Fruit fly (Drosophila melanogaster) whole organism, embryonic: ENCODE measurements around the gene Rbp1-like.

Experiments
- Ada2b ChIP-seq: fragments of 200-800 bp; sonication (Bioruptor generic); IDR thresholded peaks from 2 replicates; pipeline ENCODE4 v1.3.6; 2022; ENCODE audit warnings: missing biosample characterization, missing genetic modification characterization
- Atf3 ChIP-seq: fragments of 200-800 bp; sonication (Bioruptor generic); optimal IDR thresholded peaks from 3 replicates; lab custom pipeline; 2016; ENCODE audit warnings: missing biosample characterization, missing genetic modification characterization
- Bteb2 ChIP-seq: fragments of 200-800 bp; sonication (Bioruptor generic); optimal IDR thresholded peaks from 2 replicates; lab custom pipeline; 2016; ENCODE audit warnings: missing biosample characterization, missing genetic modification characterization
- CG10565 ChIP-seq: fragments of 200-800 bp; sonication (Bioruptor generic); optimal IDR thresholded peaks from 3 replicates; lab custom pipeline; 2016; ENCODE audit warnings: missing biosample characterization, mild to moderate bottlenecking, missing genetic modification characterization
- CG10979 ChIP-seq: fragments of 200-800 bp; sonication (Bioruptor generic); optimal IDR thresholded peaks from 2 replicates; lab custom pipeline; 2018; ENCODE audit warnings: missing biosample characterization, mild to moderate bottlenecking, missing genetic modification characterization, moderate library complexity
- CG11398 ChIP-seq: fragments of 200-800 bp; sonication (Bioruptor generic); optimal IDR thresholded peaks from 2 replicates; lab custom pipeline; 2016; ENCODE audit warnings: missing biosample characterization, missing genetic modification characterization
- CG12299 ChIP-seq: fragments of 200-800 bp; sonication (Bioruptor generic); optimal IDR thresholded peaks from 2 replicates; lab custom pipeline; 2018; ENCODE audit warnings: missing biosample characterization, mild to moderate bottlenecking, missing genetic modification characterization
- CG15073 ChIP-seq: fragments of 200-800 bp; sonication (Bioruptor generic); optimal IDR thresholded peaks from 2 replicates; lab custom pipeline; 2016; ENCODE audit warnings: missing biosample characterization, missing genetic modification characterization
- CG2120 ChIP-seq: fragments of 200-800 bp; sonication (Bioruptor generic); optimal IDR thresholded peaks from 3 replicates; lab custom pipeline; 2016; ENCODE audit warnings: missing biosample characterization, missing genetic modification characterization
- CG2678 ChIP-seq: fragments of 200-800 bp; sonication (Bioruptor generic); optimal IDR thresholded peaks from 3 replicates; lab custom pipeline; 2019; ENCODE audit warnings: missing biosample characterization, mild to moderate bottlenecking, missing genetic modification characterization, moderate library complexity
- CG2712 ChIP-seq: fragments of 200-800 bp; optimal IDR thresholded peaks from 3 replicates; lab custom pipeline; 2019; ENCODE audit warnings: missing biosample characterization, mild to moderate bottlenecking, missing genetic modification characterization, moderate library complexity
- CG31388 ChIP-seq: fragments of 200-800 bp; sonication (Bioruptor generic); optimal IDR thresholded peaks from 2 replicates; lab custom pipeline; 2016; ENCODE audit warnings: missing biosample characterization, missing genetic modification characterization
- CG32532 ChIP-seq: fragments of 200-800 bp; sonication (Bioruptor generic); IDR thresholded peaks from 2 replicates; pipeline ENCODE4 v1.3.6; 2022; ENCODE audit warnings: missing biosample characterization, missing genetic modification characterization
- CG34376 ChIP-seq: fragments of 200-800 bp; sonication (Bioruptor generic); optimal IDR thresholded peaks from 2 replicates; lab custom pipeline; 2018; ENCODE audit warnings: missing biosample characterization, mild to moderate bottlenecking, missing genetic modification characterization
- CG3838 ChIP-seq: fragments of 200-800 bp; sonication (Bioruptor generic); optimal IDR thresholded peaks from 3 replicates; lab custom pipeline; 2016; ENCODE audit warnings: missing biosample characterization, missing genetic modification characterization
- CG4707 ChIP-seq: fragments of 200-800 bp; sonication (Bioruptor generic); optimal IDR thresholded peaks from 2 replicates; lab custom pipeline; 2018; ENCODE audit warnings: missing biosample characterization, mild to moderate bottlenecking, missing genetic modification characterization, moderate library complexity
- CG5953 ChIP-seq: fragments of 200-800 bp; sonication (Bioruptor generic); IDR thresholded peaks from 2 replicates; pipeline ENCODE4 v1.3.6; 2022; ENCODE audit warnings: missing biosample characterization, missing genetic modification characterization
- CG6654 ChIP-seq: fragments of 200-800 bp; sonication (Bioruptor generic); optimal IDR thresholded peaks from 2 replicates; lab custom pipeline; 2017; ENCODE audit warnings: missing biosample characterization, mild to moderate bottlenecking, missing genetic modification characterization
- CG7786 ChIP-seq: fragments of 200-800 bp; sonication (Bioruptor generic); optimal IDR thresholded peaks from 2 replicates; lab custom pipeline; 2016; ENCODE audit warnings: missing biosample characterization, missing genetic modification characterization
- CG8290 ChIP-seq, 3 experiments: fragments of 200-800 bp; sonication (Bioruptor generic); optimal IDR thresholded peaks; 2 replicates each; lab custom pipeline; 2016 to 2019; ENCODE audit warnings: missing biosample characterization in 3 of 3, missing genetic modification characterization in 3 of 3, mild to moderate bottlenecking in 2 of 3, moderate library complexity in 1 of 3
- CG9817 ChIP-seq: fragments of 200-800 bp; sonication (Bioruptor generic); optimal IDR thresholded peaks from 2 replicates; lab custom pipeline; 2018; ENCODE audit warnings: missing biosample characterization, mild to moderate bottlenecking, missing genetic modification characterization, moderate library complexity
- D ChIP-seq, 2 experiments: fragments of 200-800 bp in 1 of 2; fragments of >200 bp in 1 of 2; sonication (Bioruptor generic) in 1 of 2; optimal IDR thresholded peaks; 2 replicates in 1 of 2; 3 replicates in 1 of 2; lab custom pipeline; 2017; ENCODE audit warnings: mild to moderate bottlenecking in 1 of 2, missing biosample characterization in 1 of 2, missing genetic modification characterization in 1 of 2, missing genetic modification reagents in 1 of 2
- Dfd ChIP-seq, 2 experiments: fragments of >200 bp; optimal IDR thresholded peaks; 2 replicates each; lab custom pipeline; 2017; ENCODE audit warnings: missing biosample characterization in 2 of 2, missing genetic modification characterization in 2 of 2
- Dip3 ChIP-seq: fragments of 200-800 bp; sonication (Bioruptor generic); optimal IDR thresholded peaks from 3 replicates; lab custom pipeline; 2016; ENCODE audit warnings: missing biosample characterization, missing genetic modification characterization
- Gsc ChIP-seq: fragments of 200-800 bp; sonication (Bioruptor generic); IDR thresholded peaks from 2 replicates; pipeline ENCODE4 v1.3.6; 2022; ENCODE audit warnings: missing biosample characterization, missing genetic modification characterization
- Hey ChIP-seq: fragments of 200-800 bp; sonication (Bioruptor generic); optimal IDR thresholded peaks from 3 replicates; lab custom pipeline; 2018; ENCODE audit warnings: missing biosample characterization, mild to moderate bottlenecking, missing genetic modification characterization
- Hmr ChIP-seq: fragments of 200-800 bp; sonication (Bioruptor generic); optimal IDR thresholded peaks from 3 replicates; lab custom pipeline; 2017; ENCODE audit warnings: mild to moderate bottlenecking, missing biosample characterization, missing genetic modification reagents, missing genetic modification characterization
- Kr ChIP-seq: fragments of 200-800 bp; sonication (Bioruptor generic); optimal IDR thresholded peaks from 2 replicates; lab custom pipeline; 2017; ENCODE audit warnings: missing biosample characterization, mild to moderate bottlenecking, missing genetic modification characterization
- Lim3 ChIP-seq: fragments of 200-800 bp; sonication (Bioruptor generic); IDR thresholded peaks from 2 replicates; pipeline ENCODE4 v1.3.6; 2022; ENCODE audit warnings: missing biosample characterization, missing genetic modification characterization
- Rfx ChIP-seq: fragments of 200-800 bp; sonication (Bioruptor generic); IDR thresholded peaks from 2 replicates; pipeline ENCODE4 v1.3.6; 2022; ENCODE audit warnings: missing biosample characterization, missing genetic modification characterization
- Rx ChIP-seq: fragments of 200-800 bp; sonication (Bioruptor generic); IDR thresholded peaks from 2 replicates; pipeline ENCODE4 v1.3.6; 2022; ENCODE audit warnings: missing biosample characterization, missing genetic modification characterization
- Spps ChIP-seq: fragments of 200-800 bp; sonication (Bioruptor generic); optimal IDR thresholded peaks from 2 replicates; lab custom pipeline; 2018; ENCODE audit warnings: missing biosample characterization, mild to moderate bottlenecking, missing genetic modification characterization
- Sry-β ChIP-seq: fragments of 200-800 bp; sonication (Bioruptor generic); optimal IDR thresholded peaks from 2 replicates; lab custom pipeline; 2018; ENCODE audit warnings: missing biosample characterization, mild to moderate bottlenecking, missing genetic modification characterization, moderate library complexity
- TFAM ChIP-seq: fragments of 200-800 bp; sonication (Bioruptor generic); optimal IDR thresholded peaks from 2 replicates; lab custom pipeline; 2017; ENCODE audit warnings: missing biosample characterization, missing genetic modification characterization, inconsistent platforms
- amos ChIP-seq: fragments of 200-800 bp; sonication (Bioruptor generic); IDR thresholded peaks from 2 replicates; pipeline ENCODE4 v1.3.6; 2022; ENCODE audit warnings: missing biosample characterization, missing genetic modification characterization; ENCODE audit not compliant: partially characterized antibody
- ap ChIP-seq: fragments of 200-800 bp; sonication (Bioruptor generic); IDR thresholded peaks from 2 replicates; pipeline ENCODE4 v1.3.6; 2022; ENCODE audit warnings: missing biosample characterization, missing genetic modification characterization
- corto ChIP-seq: fragments of 200-800 bp; sonication (Bioruptor generic); optimal IDR thresholded peaks from 2 replicates; lab custom pipeline; 2016; ENCODE audit warnings: missing biosample characterization, mild to moderate bottlenecking, missing genetic modification characterization, moderate library complexity
- croc ChIP-seq: fragments of 200-800 bp; sonication (Bioruptor generic); conservative IDR thresholded peaks from 3 replicates; pipeline ENCODE4 v1.3.6; 2022; ENCODE audit warnings: missing biosample characterization, missing genetic modification characterization
- dmrt99B ChIP-seq: fragments of 200-800 bp; sonication (Bioruptor generic); optimal IDR thresholded peaks from 2 replicates; lab custom pipeline; 2018; ENCODE audit warnings: missing biosample characterization, mild to moderate bottlenecking, missing genetic modification characterization, moderate library complexity
- emc ChIP-seq: fragments of 200-800 bp; sonication (Bioruptor generic); optimal IDR thresholded peaks from 2 replicates; lab custom pipeline; 2016; ENCODE audit warnings: missing biosample characterization, missing genetic modification characterization
- luna ChIP-seq: fragments of 200-800 bp; sonication (Bioruptor generic); optimal IDR thresholded peaks from 2 replicates; lab custom pipeline; 2016; ENCODE audit warnings: missing biosample characterization, missing genetic modification characterization
- pfk ChIP-seq: fragments of 200-800 bp; sonication (Bioruptor generic); optimal IDR thresholded peaks from 2 replicates; lab custom pipeline; 2018; ENCODE audit warnings: missing biosample characterization, mild to moderate bottlenecking, missing genetic modification characterization, moderate library complexity
- pita ChIP-seq: fragments of 200-800 bp; sonication (Bioruptor generic); optimal IDR thresholded peaks from 2 replicates; lab custom pipeline; 2017; ENCODE audit warnings: missing biosample characterization, mild to moderate bottlenecking, missing genetic modification characterization
- seq ChIP-seq: fragments of 200-800 bp; sonication (Bioruptor generic); IDR thresholded peaks from 2 replicates; pipeline ENCODE4 v1.3.6; 2022; ENCODE audit warnings: missing biosample characterization, missing genetic modification characterization
- tna ChIP-seq: fragments of 200-800 bp; sonication (Bioruptor generic); IDR thresholded peaks from 2 replicates; pipeline ENCODE4 v1.3.6; 2022; ENCODE audit warnings: missing biosample characterization, missing genetic modification characterization; ENCODE audit not compliant: partially characterized antibody
- unpg ChIP-seq: fragments of 200-800 bp; sonication (Bioruptor generic); optimal IDR thresholded peaks from 3 replicates; lab custom pipeline; 2018; ENCODE audit warnings: missing biosample characterization, mild to moderate bottlenecking, missing genetic modification characterization, moderate library complexity
- vnd ChIP-seq: fragments of 200-800 bp; sonication (Bioruptor generic); IDR thresholded peaks from 3 replicates; pipeline ENCODE4 v1.3.6; 2022; ENCODE audit warnings: missing biosample characterization, missing genetic modification characterization; ENCODE audit not compliant: partially characterized antibody
- wor ChIP-seq: fragments of 200-800 bp; sonication (Bioruptor generic); IDR thresholded peaks from 2 replicates; pipeline ENCODE4 v1.3.6; 2022; ENCODE audit warnings: missing biosample characterization, missing genetic modification characterization
- yki ChIP-seq: fragments of >200 bp; optimal IDR thresholded peaks from 3 replicates; lab custom pipeline; 2018
- z ChIP-seq: fragments of 200-800 bp; sonication (Bioruptor generic); IDR thresholded peaks from 3 replicates; pipeline ENCODE4 v1.3.6; 2022; ENCODE audit warnings: missing biosample characterization, missing genetic modification characterization

Gene Rbp1-like

DNA sequence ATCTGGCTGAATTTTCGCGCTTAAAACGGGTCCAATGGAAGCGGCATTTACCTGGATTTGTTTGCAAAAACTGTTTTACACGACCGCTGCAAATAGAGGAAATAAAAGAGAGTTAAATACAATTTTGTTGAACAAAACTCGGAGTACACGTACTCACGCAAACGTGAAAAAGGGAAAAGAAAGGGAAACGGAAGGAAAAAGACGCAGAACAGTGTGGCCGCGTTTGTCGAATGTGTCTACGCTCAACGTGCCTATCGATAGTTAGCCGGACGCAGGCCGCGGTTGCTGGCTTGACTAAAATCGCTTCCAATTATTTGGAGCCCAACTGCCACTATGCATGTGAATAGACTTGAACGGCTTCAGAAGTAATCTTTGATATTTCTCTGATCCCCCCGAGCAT, 47.2 kb downstream of the Rbp1-like start, which contains the start of gene RpS15Aa (continued):
- TF ChIP-seq yki (lab: Kevin White, UChicago) (peak; percentile 1), vnd (GFP tag; lab: Robert Waterston, UW) (peak; percentile 32; the same call in 1 of the 3 replicates), corto (GFP tag; lab: Kevin White, UChicago) (no peak), CG10979 (tag; lab: Kevin White, UChicago) (peak; percentile 50), Spps (peak; percentile 23), CG34376 (GFP tag; lab: Kevin White, UChicago) (peak; percentile 84), CG3838 (GFP tag; lab: Kevin White, UChicago) (no peak), CG31388 (GFP tag; lab: Kevin White, UChicago) (no peak), CG15073 (no peak), D (optimal IDR thresholded peaks at IDR 0.05; lab: Kevin White, UChicago) (no peak), D (GFP tag; optimal IDR thresholded peaks at IDR 0.05; lab: Kevin White, UChicago) (peak; percentile 48), amos (GFP tag; lab: Robert Waterston, UW) (peak; percentile 81), Rx (GFP tag; lab: Robert Waterston, UW) (peak; percentile 78), dmrt99B (tag; lab: Kevin White, UChicago) (peak; percentile 44), Dfd (GFP tag; optimal IDR thresholded peaks at IDR 0.05; lab: Kevin White, UChicago) (no peak), CG2712 (tag; lab: Kevin White, UChicago) (peak; percentile 68), CG5953 (peak; percentile 55), CG4707 (GFP tag; lab: Kevin White, UChicago) (peak; percentile 66), Hmr (GFP tag; lab: Kevin White, UChicago) (peak; percentile 84), Sry-β (GFP tag; lab: Kevin White, UChicago) (peak; percentile 11), Ada2b (no peak), z (GFP tag; lab: Robert Waterston, UW) (peak; percentile 51; the same call in 1 of the 3 replicates), CG10565 (GFP tag; lab: Kevin White, UChicago) (peak; percentile 14), emc (GFP tag; lab: Kevin White, UChicago) (peak; percentile 40), pfk (peak; percentile 68), wor (GFP tag; lab: Robert Waterston, UW) (no peak), CG8290 (GFP tag; optimal IDR thresholded peaks at IDR 0.05; lab: Kevin White, UChicago) (peak; percentile 46), CG8290 (tag; optimal IDR thresholded peaks at IDR 0.05; lab: Kevin White, UChicago) (peak in 1 of 2 experiments; percentile 90), Rfx (GFP tag; lab: Robert Waterston, UW) (peak; percentile 92), Hey (peak; percentile 69), luna (GFP tag; lab: Kevin White, UChicago) (peak; percentile 76), tna (peak; percentile 23; the same call in 1 of the 2 replicates), CG2120 (peak; percentile 34), CG32532 (GFP tag; lab: Robert Waterston, UW) (peak; percentile 85), croc (GFP tag; lab: Robert Waterston, UW) (peak; percentile 41; the same call in 2 of the 3 replicates), CG2678 (tag; lab: Kevin White, UChicago) (peak; percentile 51), Bteb2 (GFP tag; lab: Kevin White, UChicago) (peak; percentile 0), Dip3 (GFP tag; lab: Kevin White, UChicago) (peak; percentile 63), Kr (GFP tag; lab: Kevin White, UChicago) (peak; percentile 68), unpg (GFP tag; lab: Kevin White, UChicago) (peak; percentile 70), pita (GFP tag; lab: Kevin White, UChicago) (peak; percentile 54), CG9817 (tag; lab: Kevin White, UChicago) (peak; percentile 81), CG12299 (tag; lab: Kevin White, UChicago) (peak; percentile 42), Atf3 (GFP tag; lab: Kevin White, UChicago) (peak; percentile 61), TFAM (GFP tag; lab: Kevin White, UChicago) (peak; percentile 10), Gsc (GFP tag; lab: Robert Waterston, UW) (no peak), CG6654 (GFP tag; lab: Kevin White, UChicago) (peak; percentile 44), ap (GFP tag; lab: Robert Waterston, UW) (peak; percentile 76), CG7786 (GFP tag; lab: Kevin White, UChicago) (peak; percentile 51), CG11398 (peak; percentile 76), seq (GFP tag; lab: Robert Waterston, UW) (peak; percentile 64), Lim3 (GFP tag; lab: Robert Waterston, UW) (peak; percentile 38; the same call in 1 of the 2 replicates)
